Worm (Caenorhabditis elegans): ENCODE data around the gene clc-12.

The clc-12 gene

DNA sequence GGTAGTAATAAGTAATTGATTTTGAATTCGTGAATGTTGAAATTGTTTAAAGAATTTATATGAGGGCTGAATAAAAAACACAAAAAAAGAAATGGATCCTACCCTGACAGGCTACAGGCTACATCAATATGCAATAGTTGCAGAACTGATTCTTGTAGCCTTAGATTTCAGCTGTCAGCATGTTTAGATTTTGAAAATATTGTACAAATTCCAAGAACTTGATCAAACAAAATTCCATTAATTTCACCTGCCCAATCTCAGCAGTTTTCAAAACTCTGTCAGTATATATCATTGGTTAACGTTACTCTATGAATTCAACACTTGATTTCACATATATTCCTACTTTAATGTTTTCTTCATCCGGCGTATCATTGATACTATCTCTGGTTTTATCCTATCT is 21.2 kb upstream of the clc-12 start:
- TF ChIP-seq ztf-11 (tag; optimal IDR thresholded peaks at IDR 0.05) = no peak
- no peak for TF ChIP-seq dmd-8 (GFP tag; IDR thresholded peaks at IDR 0.05)
- no peak for TF ChIP-seq hif-1 (tag; optimal IDR thresholded peaks at IDR 0.05)
- no peak for TF ChIP-seq egl-27 (tag; optimal IDR thresholded peaks at IDR 0.05)
- no peak for TF ChIP-seq ceh-32 (tag; optimal IDR thresholded peaks at IDR 0.05; ENCODE audit: poor library complexity)
- TF ChIP-seq set-16 (GFP tag; IDR thresholded peaks at IDR 0.05) = no peak

DNA sequence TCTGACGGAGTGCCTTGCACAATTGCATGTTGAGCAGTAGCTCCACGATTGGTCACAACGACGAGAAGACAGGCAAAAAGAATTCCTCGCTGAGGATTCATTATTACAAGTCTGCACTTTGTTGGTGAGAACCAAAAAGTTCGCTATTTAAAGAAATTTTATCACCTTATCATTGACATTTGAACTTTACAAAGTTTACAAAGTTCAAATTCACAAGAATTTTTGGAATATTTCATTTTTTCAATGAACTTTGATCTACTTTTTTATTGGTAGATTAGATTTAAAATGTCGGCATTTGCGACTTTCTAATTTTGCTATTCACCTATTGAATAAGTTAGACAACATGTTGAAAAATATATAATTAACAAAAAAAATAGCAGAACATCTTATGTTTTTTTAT is 17.1 kb upstream of the clc-12 start, which contains the start of gene F49H6.15:
Gene F49H6.15, minus strand, starts transcription at position 101 of the 400 bp plus-strand sequence.
- no peak for TF ChIP-seq php-3 (GFP tag; IDR thresholded peaks at IDR 0.05)
- no peak for TF ChIP-seq F37D6.2 (tag; optimal IDR thresholded peaks at IDR 0.05)
- TF ChIP-seq rbr-2 (tag; optimal IDR thresholded peaks at IDR 0.05) = no peak
- no peak for TF ChIP-seq ceh-20 (GFP tag; IDR thresholded peaks at IDR 0.05)
- no peak for TF ChIP-seq ama-1 (optimal IDR thresholded peaks at IDR 0.05)
- no peak for TF ChIP-seq ztf-11 (tag; optimal IDR thresholded peaks at IDR 0.05)
- no peak for TF ChIP-seq lir-3 (tag; optimal IDR thresholded peaks at IDR 0.05)
- no peak for TF ChIP-seq mes-2 (tag; optimal IDR thresholded peaks at IDR 0.05; ENCODE audit: poor library complexity, severe bottlenecking)
- TF ChIP-seq F49E8.2 (tag; optimal IDR thresholded peaks at IDR 0.05; ENCODE audit: borderline replicate concordance) = no peak
- no peak for TF ChIP-seq arid-1 (GFP tag; conservative IDR thresholded peaks at IDR 0.05)
- TF ChIP-seq cey-2 (tag; optimal IDR thresholded peaks at IDR 0.05; ENCODE audit: borderline replicate concordance, insufficient read depth) = no peak

DNA sequence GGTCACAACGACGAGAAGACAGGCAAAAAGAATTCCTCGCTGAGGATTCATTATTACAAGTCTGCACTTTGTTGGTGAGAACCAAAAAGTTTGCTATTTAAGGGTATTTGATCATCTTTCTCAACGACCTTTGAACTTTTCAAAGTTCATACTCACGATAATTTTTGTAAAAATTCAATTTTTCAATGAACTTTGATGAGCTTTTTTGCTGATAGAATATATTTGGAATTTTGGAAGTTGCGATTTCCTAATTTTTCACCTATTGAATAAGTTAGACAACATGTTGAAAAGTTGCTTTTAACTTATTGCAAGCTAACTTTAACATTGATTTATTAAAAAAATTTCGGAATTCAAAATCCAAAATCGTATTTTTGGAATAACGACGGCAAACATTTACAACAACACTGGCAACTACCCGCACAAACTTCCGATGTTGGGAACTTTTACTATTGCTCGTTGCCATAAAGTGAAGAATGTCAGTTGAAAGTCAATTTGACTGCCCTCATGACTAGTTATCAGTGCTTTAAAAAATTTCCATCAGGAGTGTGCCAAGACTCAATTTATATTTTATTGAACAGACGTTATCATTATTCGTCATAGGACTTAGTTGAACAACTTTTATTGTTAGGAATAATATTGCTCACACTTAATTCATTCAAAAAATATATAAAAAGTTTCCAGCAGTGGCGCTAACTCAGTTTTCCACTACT is 13.6 kb upstream of the clc-12 start, which contains the start of the genes F49H6.8 and F49H6.5:
Gene F49H6.8, minus strand, starts transcription at position 51 of the 710 bp plus-strand sequence.
Gene F49H6.5, plus strand, starts transcription at position 629 of the 710 bp plus-strand sequence.
- TF ChIP-seq snpc-4 (tag; optimal IDR thresholded peaks at IDR 0.05) = no peak
- TF ChIP-seq dmd-6 (GFP tag; IDR thresholded peaks at IDR 0.05) = peak; percentile 52
- no peak for TF ChIP-seq aha-1 (tag)
- TF ChIP-seq php-3 (GFP tag; IDR thresholded peaks at IDR 0.05) = peak; percentile 67; the same call in 1 of the 2 replicates
- peak; percentile 64 for TF ChIP-seq nhr-28 (tag; optimal IDR thresholded peaks at IDR 0.05)
- TF ChIP-seq egl-43 (GFP tag; IDR thresholded peaks at IDR 0.05) = no peak
- TF ChIP-seq Y5F2A.4 (GFP tag; optimal IDR thresholded peaks at IDR 0.05) = no peak

DNA sequence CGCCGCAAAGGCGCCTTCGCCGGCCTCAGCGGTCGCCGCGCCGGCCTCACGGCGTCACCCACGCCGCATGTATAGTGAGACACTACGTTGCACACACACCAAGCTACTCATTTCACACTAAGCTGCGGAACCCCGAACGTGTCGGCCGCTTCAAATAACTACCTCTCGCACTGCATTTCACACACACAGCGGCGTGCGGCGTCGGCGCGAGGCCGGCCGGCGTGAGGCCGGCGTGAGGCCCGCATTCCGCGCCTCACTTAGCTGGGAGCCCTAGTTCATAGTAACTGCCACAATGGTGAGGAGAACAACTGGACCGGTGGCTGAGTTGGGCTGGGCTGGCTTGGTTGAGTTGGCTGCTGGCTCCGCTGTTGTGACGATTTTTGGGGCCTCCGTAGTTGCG is 12.9 kb upstream of the clc-12 start:
- TF ChIP-seq set-16 (GFP tag; IDR thresholded peaks at IDR 0.05) (peak; percentile 92), nhr-42 (GFP tag; IDR thresholded peaks at IDR 0.05) (peak; percentile 36; the same call in 1 of the 2 replicates), egl-43 (GFP tag; IDR thresholded peaks at IDR 0.05) (0 out of 2 replicates have a peak, but pooled peaks have one; percentile 34)

DNA sequence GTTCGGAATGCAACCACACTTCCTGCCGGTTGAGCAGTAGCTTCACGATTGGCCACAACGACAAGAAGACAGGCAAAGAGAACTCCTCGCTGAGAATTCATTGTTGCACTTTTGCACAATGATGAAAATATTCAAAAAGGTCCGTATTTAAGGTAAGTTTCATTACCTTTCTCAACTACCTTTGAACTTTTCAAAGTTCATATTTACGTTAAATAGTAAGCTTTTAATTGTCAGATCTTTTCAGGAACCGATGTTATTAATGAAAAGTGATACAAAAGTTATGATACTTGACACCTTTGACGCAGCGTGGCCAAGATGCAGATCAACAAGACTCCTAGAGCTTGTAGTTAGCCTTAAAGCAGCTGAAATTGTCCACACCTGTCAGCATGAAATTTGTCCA is 12.2 kb upstream of the clc-12 start, which contains the start of gene F49H6.12:
Gene F49H6.12, minus strand, starts transcription at position 101 of the 400 bp plus-strand sequence.
- TF ChIP-seq attf-4 (tag; optimal IDR thresholded peaks at IDR 0.05) (no peak), pha-4 (GFP tag; IDR thresholded peaks at IDR 0.05) (no peak), pha-4 (tag; optimal IDR thresholded peaks at IDR 0.05) (no peak), Y5F2A.4 (GFP tag; optimal IDR thresholded peaks at IDR 0.05) (no peak), hmg-1.1 (GFP tag; IDR thresholded peaks at IDR 0.05) (no peak), Y48G9A.11 (GFP tag; IDR thresholded peaks at IDR 0.05) (no peak), dmd-9 (GFP tag; IDR thresholded peaks at IDR 0.05) (no peak), hif-1 (tag; optimal IDR thresholded peaks at IDR 0.05) (no peak), duxl-1 (tag; optimal IDR thresholded peaks at IDR 0.05; ENCODE audit: poor library complexity) (no peak), gei-8 (GFP tag; optimal IDR thresholded peaks at IDR 0.05) (no peak), tag-97 (GFP tag; IDR thresholded peaks at IDR 0.05) (no peak), ztf-7 (tag; optimal IDR thresholded peaks at IDR 0.05) (no peak), D1046.2 (GFP tag; IDR thresholded peaks at IDR 0.05) (no peak), T26A8.4 (GFP tag; IDR thresholded peaks at IDR 0.05) (no peak), pqm-1 (tag; optimal IDR thresholded peaks at IDR 0.05) (no peak), nhr-48 (tag; optimal IDR thresholded peaks at IDR 0.05) (no peak)
